Worm (Caenorhabditis elegans) whole organism, young adult: ENCODE measurements around the gene srxa-12.

Experiments
- B0019.2 ChIP-seq: fragments of 200-800 bp; sonication (Bioruptor generic); conservative IDR thresholded peaks from 2 replicates; pipeline ENCODE4 v1.3.6; 2022; ENCODE audit warnings: missing genetic modification reagents, missing genetic modification characterization, missing compliant biosample characterization
- B0035.1 ChIP-seq: sonication (generic microtip); optimal IDR thresholded peaks from 2 replicates; lab custom pipeline; 2016; ENCODE audit warnings: missing genetic modification characterization, mild to moderate bottlenecking, missing compliant biosample characterization, missing genotype, missing genetic modification reagents
- B0261.1 ChIP-seq: sonication (generic microtip); optimal IDR thresholded peaks from 2 replicates; lab custom pipeline; 2016; ENCODE audit warnings: mild to moderate bottlenecking, missing genetic modification characterization, moderate library complexity, missing compliant biosample characterization
- D2030.7 ChIP-seq: fragments of 200-800 bp; sonication (Bioruptor generic); IDR thresholded peaks from 2 replicates; pipeline ENCODE4 v1.3.6; 2022; ENCODE audit warnings: missing genetic modification reagents, missing genetic modification characterization, missing compliant biosample characterization
- F10E7.11 ChIP-seq: sonication (generic microtip); optimal IDR thresholded peaks from 2 replicates; lab custom pipeline; 2017; ENCODE audit warnings: mild to moderate bottlenecking, missing genetic modification characterization, moderate library complexity, missing compliant biosample characterization
- F22D6.2 ChIP-seq: sonication (generic microtip); optimal IDR thresholded peaks from 2 replicates; lab custom pipeline; 2016; ENCODE audit warnings: mild to moderate bottlenecking, missing genetic modification characterization, missing compliant biosample characterization
- F49E8.2 ChIP-seq: sonication (generic microtip); optimal IDR thresholded peaks from 3 replicates; lab custom pipeline; 2017; ENCODE audit warnings: missing genetic modification characterization, mild to moderate bottlenecking, missing compliant biosample characterization, antibody characterized with exemption, moderate library complexity; ENCODE audit not compliant: insufficient read depth
- F52B5.7 ChIP-seq: sonication (generic microtip); optimal IDR thresholded peaks from 2 replicates; lab custom pipeline; 2016; ENCODE audit warnings: mild to moderate bottlenecking, missing genetic modification characterization, missing compliant biosample characterization
- F55B11.4 ChIP-seq: sonication (generic microtip); optimal IDR thresholded peaks from 2 replicates; lab custom pipeline; 2016; ENCODE audit warnings: missing compliant biosample characterization, missing genetic modification characterization, borderline replicate concordance; ENCODE audit not compliant: insufficient read depth
- K12H6.12 ChIP-seq: fragments of 200-800 bp; sonication (Bioruptor generic); optimal IDR thresholded peaks from 2 replicates; lab custom pipeline; 2018; ENCODE audit warnings: mild to moderate bottlenecking, missing genetic modification characterization, missing compliant biosample characterization
- T07F8.4 ChIP-seq: sonication (generic microtip); optimal IDR thresholded peaks from 2 replicates; lab custom pipeline; 2016; ENCODE audit warnings: mild to moderate bottlenecking, missing genetic modification characterization, moderate library complexity, missing compliant biosample characterization
- Y56A3A.18 ChIP-seq: fragments of 200-800 bp; sonication (Bioruptor generic); IDR thresholded peaks from 2 replicates; pipeline ENCODE4 v1.3.6; 2022; ENCODE audit warnings: missing genetic modification reagents, missing genetic modification characterization, missing compliant biosample characterization
- aptf-2 ChIP-seq: fragments of 200-800 bp; sonication (Bioruptor generic); conservative IDR thresholded peaks from 2 replicates; pipeline ENCODE4 v1.3.6; 2022; ENCODE audit warnings: missing genetic modification reagents, missing genetic modification characterization, missing compliant biosample characterization
- cebp-1 ChIP-seq, 2 experiments: fragments of 200-800 bp in 1 of 2; sonication (Bioruptor generic) in 1 of 2; sonication (generic microtip) in 1 of 2; IDR thresholded peaks in 1 of 2; optimal IDR thresholded peaks in 1 of 2; 2 replicates each; pipeline versions ENCODE4 v1.3.6 to Lab custom; 2017 to 2022; ENCODE audit warnings: missing compliant biosample characterization in 2 of 2, missing genetic modification characterization in 2 of 2, mild to moderate bottlenecking in 1 of 2, missing genetic modification reagents in 1 of 2, moderate library complexity in 1 of 2
- cebp-2 ChIP-seq: fragments of 200-800 bp; sonication (Bioruptor generic); IDR thresholded peaks from 2 replicates; pipeline ENCODE4 v1.3.6; 2022; ENCODE audit warnings: missing genetic modification characterization, missing compliant biosample characterization
- ceh-40 ChIP-seq: fragments of 200-800 bp; sonication (Bioruptor generic); IDR thresholded peaks from 2 replicates; pipeline ENCODE4 v1.3.6; 2022; ENCODE audit warnings: missing genetic modification characterization, missing compliant biosample characterization
- dox-1 ChIP-seq: fragments of 200-800 bp; sonication (Bioruptor generic); IDR thresholded peaks from 2 replicates; pipeline ENCODE4 v1.3.6; 2022; ENCODE audit warnings: missing genetic modification reagents, missing genetic modification characterization, missing compliant biosample characterization
- dpff-1 ChIP-seq: sonication (generic microtip); optimal IDR thresholded peaks from 2 replicates; lab custom pipeline; 2017; ENCODE audit warnings: mild to moderate bottlenecking, missing genetic modification characterization, missing compliant biosample characterization
- egrh-3 ChIP-seq: fragments of 200-800 bp; sonication (Bioruptor generic); IDR thresholded peaks from 2 replicates; pipeline ENCODE4 v1.3.6; 2022; ENCODE audit warnings: missing genetic modification reagents, missing genetic modification characterization, missing compliant biosample characterization
- ets-4 ChIP-seq: fragments of 200-800 bp; sonication (Bioruptor generic); optimal IDR thresholded peaks from 2 replicates; lab custom pipeline; 2018; ENCODE audit warnings: mild to moderate bottlenecking, missing genetic modification characterization, missing compliant biosample characterization
- hlh-12 ChIP-seq: sonication (generic microtip); optimal IDR thresholded peaks from 2 replicates; lab custom pipeline; 2016; ENCODE audit warnings: missing genetic modification characterization, missing compliant biosample characterization
- hmg-1.2 ChIP-seq: fragments of 200-800 bp; sonication (Bioruptor generic); IDR thresholded peaks from 2 replicates; pipeline ENCODE4 v1.3.6; 2022; ENCODE audit warnings: missing genetic modification reagents, missing genetic modification characterization, missing compliant biosample characterization
- let-607 ChIP-seq, 2 experiments: fragments of 200-800 bp in 1 of 2; sonication (Bioruptor generic) in 1 of 2; sonication (generic microtip) in 1 of 2; optimal IDR thresholded peaks; 2 replicates each; lab custom pipeline; 2016 to 2018; ENCODE audit warnings: mild to moderate bottlenecking in 2 of 2, missing compliant biosample characterization in 2 of 2, missing genetic modification characterization in 2 of 2, moderate library complexity in 2 of 2, missing genotype in 1 of 2
- lin-40 ChIP-seq: sonication (generic microtip); optimal IDR thresholded peaks from 2 replicates; lab custom pipeline; 2016; ENCODE audit warnings: missing genetic modification characterization, mild to moderate bottlenecking, missing compliant biosample characterization, missing genotype, missing genetic modification reagents
- lsl-1 ChIP-seq: fragments of 200-800 bp; sonication (Bioruptor generic); optimal IDR thresholded peaks from 2 replicates; lab custom pipeline; 2018; ENCODE audit warnings: mild to moderate bottlenecking, missing genetic modification characterization, moderate library complexity, missing compliant biosample characterization
- madf-8 ChIP-seq: fragments of 200-800 bp; sonication (Bioruptor generic); conservative IDR thresholded peaks from 2 replicates; pipeline ENCODE4 v1.3.6; 2022; ENCODE audit warnings: missing genetic modification reagents, missing genetic modification characterization, missing compliant biosample characterization
- mcd-1 ChIP-seq: fragments of 200-800 bp; sonication (Bioruptor generic); IDR thresholded peaks from 2 replicates; pipeline ENCODE4 v1.3.6; 2022; ENCODE audit warnings: missing genetic modification reagents, missing genetic modification characterization, missing compliant biosample characterization
- mxl-1 ChIP-seq: sonication (generic microtip); optimal IDR thresholded peaks from 2 replicates; lab custom pipeline; 2016; ENCODE audit warnings: missing genetic modification characterization, missing compliant biosample characterization
- nfyb-1 ChIP-seq: fragments of 200-800 bp; sonication (Bioruptor generic); IDR thresholded peaks from 2 replicates; pipeline ENCODE4 v1.3.6; 2022; ENCODE audit warnings: missing genetic modification reagents, missing genetic modification characterization, missing compliant biosample characterization
- nhr-80 ChIP-seq: sonication (generic microtip); optimal IDR thresholded peaks from 2 replicates; lab custom pipeline; 2016; ENCODE audit warnings: missing genetic modification characterization, missing compliant biosample characterization
- rcor-1 ChIP-seq: fragments of 200-800 bp; sonication (Bioruptor generic); IDR thresholded peaks from 2 replicates; pipeline ENCODE4 v1.3.6; 2022; ENCODE audit warnings: missing genetic modification reagents, missing genetic modification characterization, missing compliant biosample characterization
- rpc-1 ChIP-seq, 2 experiments: fragments of 150-350 bp in 1 of 2; sonication (generic microtip) in 1 of 2; optimal IDR thresholded peaks; 2 replicates each; lab custom pipeline; 2014 to 2018; ENCODE audit warnings: missing biosample characterization in 1 of 2, missing genetic modification characterization in 1 of 2, missing genetic modification reagents in 1 of 2, missing genotype in 1 of 2
- sdz-38 ChIP-seq: sonication (generic microtip); optimal IDR thresholded peaks from 2 replicates; lab custom pipeline; 2016; ENCODE audit warnings: missing genotype, missing genetic modification characterization, missing compliant biosample characterization
- sptf-2 ChIP-seq: fragments of 200-800 bp; sonication (Bioruptor generic); optimal IDR thresholded peaks from 2 replicates; lab custom pipeline; 2018; ENCODE audit warnings: mild to moderate bottlenecking, missing genetic modification characterization, missing compliant biosample characterization
- tbp1 ChIP-seq: fragments of 200-800 bp; sonication (Bioruptor generic); optimal IDR thresholded peaks from 2 replicates; lab custom pipeline; 2018; ENCODE audit warnings: mild to moderate bottlenecking, missing genetic modification characterization, missing compliant biosample characterization
- tlf-1 ChIP-seq: fragments of 200-800 bp; sonication (Bioruptor generic); optimal IDR thresholded peaks from 2 replicates; lab custom pipeline; 2018; ENCODE audit warnings: mild to moderate bottlenecking, missing genetic modification characterization, missing compliant biosample characterization
- unc-130 ChIP-seq: sonication (generic microtip); optimal IDR thresholded peaks from 2 replicates; lab custom pipeline; 2016; ENCODE audit warnings: missing genetic modification reagents, missing genetic modification characterization, missing compliant biosample characterization
- zfh-2 ChIP-seq: fragments of 200-800 bp; sonication (Bioruptor generic); conservative IDR thresholded peaks from 2 replicates; pipeline ENCODE4 v1.3.6; 2022; ENCODE audit warnings: missing genetic modification reagents, missing genetic modification characterization, missing compliant biosample characterization
- ztf-28 ChIP-seq: fragments of 200-800 bp; sonication (Bioruptor generic); IDR thresholded peaks from 2 replicates; pipeline ENCODE4 v1.3.6; 2022; ENCODE audit warnings: missing genetic modification reagents, missing genetic modification characterization, missing compliant biosample characterization
- ztf-3 ChIP-seq: fragments of 200-800 bp; sonication (Bioruptor generic); optimal IDR thresholded peaks from 2 replicates; lab custom pipeline; 2018; ENCODE audit warnings: mild to moderate bottlenecking, missing genetic modification characterization, missing compliant biosample characterization
- ztf-6 ChIP-seq: fragments of 200-800 bp; sonication (Bioruptor generic); IDR thresholded peaks from 2 replicates; pipeline ENCODE4 v1.3.6; 2022; ENCODE audit warnings: missing genetic modification reagents, missing genetic modification characterization, missing compliant biosample characterization

srxa-12 gene

DNA sequence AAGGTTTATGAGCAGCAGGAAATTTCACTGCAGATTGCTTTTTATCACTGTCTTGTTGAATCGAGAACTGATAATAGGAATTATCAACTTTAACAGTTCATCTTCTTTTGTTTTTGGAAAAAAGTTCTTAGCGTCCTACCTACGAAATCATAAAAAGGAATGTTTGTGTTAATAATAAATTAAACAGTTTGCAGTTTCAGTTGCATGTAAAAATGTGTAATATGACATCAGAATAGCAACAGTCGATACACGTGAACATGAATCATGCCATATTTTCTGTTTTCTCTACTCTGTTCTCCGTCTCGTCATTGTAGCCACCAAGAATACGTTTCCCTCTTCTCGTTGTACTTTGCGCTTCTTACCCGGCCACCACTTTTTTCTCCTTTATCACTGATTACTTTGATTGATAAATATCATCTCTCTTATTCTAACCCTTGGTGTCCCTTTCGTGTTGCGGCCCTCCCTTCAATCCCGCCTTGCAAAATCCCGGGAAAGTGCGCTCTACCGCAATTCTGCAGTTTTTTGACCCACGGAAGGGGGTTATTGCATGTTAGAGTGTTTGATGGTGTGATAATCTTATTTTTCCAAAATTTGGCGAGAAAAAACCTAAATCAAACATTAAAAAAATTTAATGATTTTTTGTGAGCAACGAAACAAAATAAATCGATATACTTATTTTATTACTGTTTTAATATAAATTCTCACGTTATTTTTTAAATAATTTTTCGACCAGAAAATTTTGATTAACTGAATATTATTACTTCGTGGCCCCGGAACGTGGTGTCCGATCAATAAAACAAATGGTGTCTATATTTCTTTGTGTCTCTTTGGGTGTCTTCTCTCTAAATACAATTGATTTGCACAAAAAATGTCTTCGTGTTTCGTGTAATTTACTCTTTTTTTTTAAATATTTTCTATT, 33.8 kb upstream of the srxa-12 start, which contains the start of gene sptl-3 (continued):
- TF ChIP-seq mcd-1 (GFP tag; lab: Robert Waterston, UW) = peak; percentile 53
- no peak for TF ChIP-seq lsl-1 (GFP tag; lab: Kevin White, UChicago)
- no peak for TF ChIP-seq F55B11.4
- peak; percentile 86 for TF ChIP-seq nhr-80 (tag; lab: Kevin White, UChicago)
- no peak for TF ChIP-seq tlf-1 (GFP tag; lab: Kevin White, UChicago)
- no peak for TF ChIP-seq rcor-1 (GFP tag; lab: Robert Waterston, UW)
- TF ChIP-seq mxl-1 (tag; lab: Kevin White, UChicago) = no peak
- TF ChIP-seq egrh-3 (GFP tag; lab: Robert Waterston, UW) = no peak
- no peak for TF ChIP-seq madf-8 (GFP tag; lab: Robert Waterston, UW)
- no peak for TF ChIP-seq rpc-1 (optimal IDR thresholded peaks at IDR 0.05; lab: Kevin White, UChicago)
- no peak for TF ChIP-seq rpc-1 (tag; optimal IDR thresholded peaks at IDR 0.05; lab: Kevin White, UChicago)
- no peak for TF ChIP-seq ztf-3 (GFP tag; lab: Kevin White, UChicago)
- no peak for TF ChIP-seq zfh-2 (GFP tag; lab: Robert Waterston, UW)
- no peak for TF ChIP-seq F10E7.11 (tag; lab: Kevin White, UChicago)

- peak; percentile 67 for TF ChIP-seq dox-1 (GFP tag; lab: Robert Waterston, UW)
- no peak for TF ChIP-seq sdz-38 (tag; lab: Kevin White, UChicago)
- TF ChIP-seq lin-40 (tag; lab: Kevin White, UChicago) = no peak
- TF ChIP-seq unc-130 (GFP tag; lab: Kevin White, UChicago) = no peak
- TF ChIP-seq T07F8.4 (tag; lab: Kevin White, UChicago) = no peak
- TF ChIP-seq rcor-1 (GFP tag; lab: Robert Waterston, UW) = no peak
- no peak for TF ChIP-seq ets-4 (GFP tag; lab: Kevin White, UChicago)
- no peak for TF ChIP-seq F22D6.2 (tag; lab: Kevin White, UChicago)
- no peak for TF ChIP-seq cebp-1 (GFP tag; IDR thresholded peaks at IDR 0.05; lab: Robert Waterston, UW)
- TF ChIP-seq cebp-1 (tag; optimal IDR thresholded peaks at IDR 0.05; lab: Kevin White, UChicago) = peak; percentile 1
- TF ChIP-seq Y56A3A.18 (GFP tag; lab: Robert Waterston, UW) = no peak
- no peak for TF ChIP-seq hmg-1.2 (GFP tag; lab: Robert Waterston, UW)
- TF ChIP-seq B0035.1 (tag; lab: Kevin White, UChicago) = no peak
- peak; percentile 86 for TF ChIP-seq nhr-80 (tag; lab: Kevin White, UChicago)
- TF ChIP-seq cebp-2 (GFP tag; lab: Robert Waterston, UW) = no peak
- no peak for TF ChIP-seq tbp1 (GFP tag; lab: Kevin White, UChicago)
- TF ChIP-seq F52B5.7 (tag; lab: Kevin White, UChicago) = no peak
- no peak for TF ChIP-seq mxl-1 (tag; lab: Kevin White, UChicago)
Measured at ce11 chrV:13893583-13893982, 32.9 kb upstream of the srxa-12 start.

- TF ChIP-seq sptf-2 (GFP tag; lab: Kevin White, UChicago) = no peak
- no peak for TF ChIP-seq K12H6.12 (tag; lab: Kevin White, UChicago)
- peak; percentile 24 for TF ChIP-seq nhr-80 (tag; lab: Kevin White, UChicago)
- no peak for TF ChIP-seq B0019.2 (GFP tag; lab: Robert Waterston, UW)
Measured at ce11 chrV:13898356-13898755, 28.1 kb upstream of the srxa-12 start, which contains the start of gene cyp-35C1. TSS of gene cyp-35C1 (minus strand) at chrV:13898487.

DNA sequence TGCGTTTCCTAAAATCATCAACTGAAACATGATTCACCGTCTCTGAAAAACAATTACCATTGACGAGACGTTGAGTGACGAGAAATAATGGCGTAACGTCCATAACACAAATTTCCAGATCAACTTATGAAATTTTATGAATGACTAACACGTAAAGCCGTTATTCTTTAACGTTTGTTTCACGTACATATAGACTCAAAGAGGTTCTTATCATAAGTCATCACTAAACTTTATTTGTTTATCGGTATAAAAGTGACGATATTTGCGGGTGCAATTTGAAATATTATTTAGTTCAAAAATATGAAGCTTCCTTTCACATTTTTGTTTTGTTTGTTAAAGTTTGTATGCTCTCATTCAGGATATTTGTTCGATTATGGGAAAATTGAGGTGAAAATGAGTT, 27.3 kb upstream of the srxa-12 start, which contains the start of gene oac-3:
Gene oac-3, plus strand, starts transcription at position 301 of the 400 bp plus-strand sequence.
- TF ChIP-seq ztf-28 (GFP tag; lab: Robert Waterston, UW) (no peak), nfyb-1 (GFP tag; lab: Robert Waterston, UW) (no peak), aptf-2 (GFP tag; lab: Robert Waterston, UW) (no peak), ceh-40 (GFP tag; lab: Robert Waterston, UW) (no peak), F49E8.2 (tag; lab: Kevin White, UChicago) (no peak), B0261.1 (tag; lab: Kevin White, UChicago) (no peak), dpff-1 (tag; lab: Kevin White, UChicago) (no peak), hlh-12 (tag; lab: Kevin White, UChicago) (no peak), unc-130 (GFP tag; lab: Kevin White, UChicago) (no peak), T07F8.4 (tag; lab: Kevin White, UChicago) (no peak), ztf-6 (GFP tag; lab: Robert Waterston, UW) (no peak), D2030.7 (GFP tag; lab: Robert Waterston, UW) (no peak), let-607 (tag; optimal IDR thresholded peaks at IDR 0.05; lab: Kevin White, UChicago) (no peak)
